Fruit fly (Drosophila melanogaster) whole organism, embryonic: Measurements from ENCODE around the gene CG8142.
A peak's percentile ranks its signal among the peaks of the same experiment; 100 is the strongest.

Experiments
- Atf6 ChIP-seq: fragments of 200-800 bp; sonication (Bioruptor generic); IDR thresholded peaks from 2 replicates; pipeline ENCODE4 v1.3.6; 2022; ENCODE audit warnings: missing biosample characterization, missing genetic modification characterization
- CG10543 ChIP-seq: fragments of 200-800 bp; sonication (Bioruptor generic); optimal IDR thresholded peaks from 3 replicates; lab custom pipeline; 2017; ENCODE audit warnings: missing biosample characterization, mild to moderate bottlenecking, missing genetic modification characterization, moderate library complexity
- CG12219 ChIP-seq: fragments of 200-800 bp; sonication (Bioruptor generic); optimal IDR thresholded peaks from 3 replicates; lab custom pipeline; 2018; ENCODE audit warnings: missing biosample characterization, mild to moderate bottlenecking, missing genetic modification characterization
- CG12391 ChIP-seq: fragments of 200-800 bp; sonication (Bioruptor generic); optimal IDR thresholded peaks from 3 replicates; lab custom pipeline; 2018; ENCODE audit warnings: missing biosample characterization, mild to moderate bottlenecking, missing genetic modification characterization, moderate library complexity
- CG12659 ChIP-seq: fragments of 200-800 bp; sonication (Bioruptor generic); optimal IDR thresholded peaks from 3 replicates; lab custom pipeline; 2017; ENCODE audit warnings: mild to moderate bottlenecking, missing biosample characterization, missing genetic modification reagents, missing genetic modification characterization
- CG13624 ChIP-seq: fragments of 200-800 bp; sonication (Bioruptor generic); optimal IDR thresholded peaks from 2 replicates; lab custom pipeline; 2016; ENCODE audit warnings: missing biosample characterization, missing genetic modification characterization
- CG13775 ChIP-seq: fragments of 200-800 bp; sonication (Bioruptor generic); optimal IDR thresholded peaks from 3 replicates; lab custom pipeline; 2017; ENCODE audit warnings: missing biosample characterization, mild to moderate bottlenecking, missing genetic modification characterization
- CG14860 ChIP-seq: fragments of 200-800 bp; sonication (Bioruptor generic); IDR thresholded peaks from 3 replicates; pipeline ENCODE4 v1.3.6; 2022; ENCODE audit warnings: missing biosample characterization, missing genetic modification characterization; ENCODE audit not compliant: partially characterized antibody
- CG16813 ChIP-seq: fragments of 200-800 bp; sonication (Bioruptor generic); IDR thresholded peaks from 3 replicates; pipeline ENCODE4 v1.3.6; 2022; ENCODE audit warnings: missing biosample characterization, missing genetic modification characterization; ENCODE audit not compliant: partially characterized antibody
- CG16815 ChIP-seq: fragments of 200-800 bp; sonication (Bioruptor generic); optimal IDR thresholded peaks from 3 replicates; lab custom pipeline; 2017; ENCODE audit warnings: missing biosample characterization, mild to moderate bottlenecking, missing genetic modification characterization
- CG2120 ChIP-seq: fragments of 200-800 bp; sonication (Bioruptor generic); optimal IDR thresholded peaks from 3 replicates; lab custom pipeline; 2016; ENCODE audit warnings: missing biosample characterization, missing genetic modification characterization
- CG31365 ChIP-seq: fragments of 200-800 bp; sonication (Bioruptor generic); optimal IDR thresholded peaks from 2 replicates; lab custom pipeline; 2018; ENCODE audit warnings: missing biosample characterization, mild to moderate bottlenecking, missing genetic modification characterization
- CG31441 ChIP-seq: fragments of 200-800 bp; sonication (Bioruptor generic); IDR thresholded peaks from 2 replicates; pipeline ENCODE4 v1.3.6; 2022; ENCODE audit warnings: missing biosample characterization, missing genetic modification characterization
- CG32772 ChIP-seq: fragments of 200-800 bp; sonication (Bioruptor generic); IDR thresholded peaks from 2 replicates; pipeline ENCODE4 v1.3.6; 2022; ENCODE audit warnings: missing biosample characterization, missing genetic modification characterization
- CG4730 ChIP-seq: fragments of 200-800 bp; sonication (Bioruptor generic); IDR thresholded peaks from 2 replicates; pipeline ENCODE4 v1.3.6; 2022; ENCODE audit warnings: missing biosample characterization, missing genetic modification characterization
- CG4820 ChIP-seq: fragments of 200-800 bp; sonication (Bioruptor generic); optimal IDR thresholded peaks from 3 replicates; lab custom pipeline; 2016; ENCODE audit warnings: missing biosample characterization, missing genetic modification characterization
- CG4854 ChIP-seq: fragments of 200-800 bp; sonication (Bioruptor generic); optimal IDR thresholded peaks from 2 replicates; lab custom pipeline; 2016; ENCODE audit warnings: missing biosample characterization, missing genetic modification characterization, inconsistent platforms
- CG7786 ChIP-seq: fragments of 200-800 bp; sonication (Bioruptor generic); optimal IDR thresholded peaks from 2 replicates; lab custom pipeline; 2016; ENCODE audit warnings: missing biosample characterization, missing genetic modification characterization
- CG8765 ChIP-seq: fragments of 200-800 bp; sonication (Bioruptor generic); IDR thresholded peaks from 2 replicates; pipeline ENCODE4 v1.3.6; 2022; ENCODE audit warnings: missing biosample characterization, missing genetic modification characterization
- CG8924 ChIP-seq: fragments of 200-800 bp; optimal IDR thresholded peaks from 3 replicates; lab custom pipeline; 2019; ENCODE audit warnings: missing biosample characterization, mild to moderate bottlenecking, missing genetic modification characterization, moderate library complexity
- Camta ChIP-seq: fragments of 200-800 bp; sonication (Bioruptor generic); optimal IDR thresholded peaks from 2 replicates; lab custom pipeline; 2016; ENCODE audit warnings: missing biosample characterization, missing genetic modification characterization
- Chrac-16 ChIP-seq: fragments of 200-800 bp; sonication (Bioruptor generic); optimal IDR thresholded peaks from 3 replicates; lab custom pipeline; 2016; ENCODE audit warnings: missing biosample characterization, missing genetic modification characterization
- CoRest ChIP-seq: fragments of 200-800 bp; sonication (Bioruptor generic); optimal IDR thresholded peaks from 3 replicates; lab custom pipeline; 2018; ENCODE audit warnings: missing biosample characterization, mild to moderate bottlenecking, missing genetic modification characterization, moderate library complexity
- Drgx ChIP-seq: fragments of 200-800 bp; sonication (Bioruptor generic); IDR thresholded peaks from 2 replicates; pipeline ENCODE4 v1.3.6; 2022; ENCODE audit warnings: missing biosample characterization, missing genetic modification characterization
- Elba2 ChIP-seq: fragments of 200-800 bp; sonication (Bioruptor generic); optimal IDR thresholded peaks from 3 replicates; lab custom pipeline; 2016; ENCODE audit warnings: missing biosample characterization, missing genetic modification characterization
- H2.0 ChIP-seq: fragments of 200-800 bp; sonication (Bioruptor generic); IDR thresholded peaks from 2 replicates; pipeline ENCODE4 v1.3.6; 2022; ENCODE audit warnings: missing biosample characterization, missing genetic modification characterization
- HLH3B ChIP-seq: fragments of 200-800 bp; sonication (Bioruptor generic); IDR thresholded peaks from 2 replicates; pipeline ENCODE4 v1.3.6; 2022; ENCODE audit warnings: missing biosample characterization, missing genetic modification characterization
- Hmr ChIP-seq: fragments of 200-800 bp; sonication (Bioruptor generic); optimal IDR thresholded peaks from 3 replicates; lab custom pipeline; 2017; ENCODE audit warnings: mild to moderate bottlenecking, missing biosample characterization, missing genetic modification reagents, missing genetic modification characterization
- Hmx ChIP-seq: fragments of 200-800 bp; sonication (Bioruptor generic); optimal IDR thresholded peaks from 2 replicates; lab custom pipeline; 2016; ENCODE audit warnings: missing biosample characterization, missing genetic modification characterization
- NfI ChIP-seq: fragments of 200-800 bp; sonication (Bioruptor generic); optimal IDR thresholded peaks from 3 replicates; lab custom pipeline; 2018; ENCODE audit warnings: missing biosample characterization, mild to moderate bottlenecking, missing genetic modification characterization, moderate library complexity
- Optix ChIP-seq: fragments of 200-800 bp; sonication (Bioruptor generic); IDR thresholded peaks from 3 replicates; pipeline ENCODE4 v1.3.6; 2022; ENCODE audit warnings: missing biosample characterization, missing genetic modification characterization
- Poxn ChIP-seq: fragments of 200-800 bp; sonication (Bioruptor generic); IDR thresholded peaks from 2 replicates; pipeline ENCODE4 v1.3.6; 2022; ENCODE audit warnings: missing biosample characterization, missing genetic modification characterization
- bcd ChIP-seq: fragments of 200-800 bp; sonication (Bioruptor generic); optimal IDR thresholded peaks from 2 replicates; lab custom pipeline; 2017; ENCODE audit warnings: missing biosample characterization, mild to moderate bottlenecking, missing genetic modification characterization
- caup ChIP-seq: fragments of 200-800 bp; sonication (Bioruptor generic); optimal IDR thresholded peaks from 3 replicates; lab custom pipeline; 2017; ENCODE audit warnings: missing biosample characterization, mild to moderate bottlenecking, missing genetic modification characterization, moderate library complexity; ENCODE audit not compliant: severe bottlenecking
- dpn ChIP-seq, 2 experiments: fragments of 200-800 bp; sonication (Bioruptor generic); optimal IDR thresholded peaks; 3 replicates each; lab custom pipeline; 2016; ENCODE audit warnings: missing biosample characterization in 2 of 2, missing genetic modification characterization in 2 of 2
- fd96Cb ChIP-seq: fragments of 200-800 bp; sonication (Bioruptor generic); optimal IDR thresholded peaks from 2 replicates; lab custom pipeline; 2018; ENCODE audit warnings: missing biosample characterization, mild to moderate bottlenecking, missing genetic modification characterization, moderate library complexity
- gcm2 ChIP-seq: fragments of 200-800 bp; sonication (Bioruptor generic); optimal IDR thresholded peaks from 2 replicates; lab custom pipeline; 2016; ENCODE audit warnings: missing biosample characterization, missing genetic modification characterization
- insv ChIP-seq, 2 experiments: fragments of 200-800 bp; sonication (Bioruptor generic); optimal IDR thresholded peaks; 3 replicates each; lab custom pipeline; 2016 to 2018; ENCODE audit warnings: missing biosample characterization in 2 of 2, missing genetic modification characterization in 2 of 2
- kah ChIP-seq: fragments of 200-800 bp; sonication (Bioruptor generic); optimal IDR thresholded peaks from 2 replicates; lab custom pipeline; 2018; ENCODE audit warnings: missing biosample characterization, mild to moderate bottlenecking, missing genetic modification characterization
- nom ChIP-seq: fragments of 200-800 bp; sonication (Bioruptor generic); optimal IDR thresholded peaks from 2 replicates; lab custom pipeline; 2017; ENCODE audit warnings: missing biosample characterization, missing genetic modification characterization, mild to moderate bottlenecking, moderate library complexity, missing genetic modification reagents
- pum ChIP-seq: fragments of 200-800 bp; sonication (Bioruptor generic); optimal IDR thresholded peaks from 2 replicates; lab custom pipeline; 2016; ENCODE audit warnings: missing biosample characterization, missing genetic modification characterization
- rib ChIP-seq: fragments of 200-800 bp; sonication (Bioruptor generic); IDR thresholded peaks from 2 replicates; pipeline ENCODE4 v1.3.6; 2022; ENCODE audit warnings: missing biosample characterization, missing genetic modification characterization
- sc ChIP-seq, 3 experiments: fragments of >200 bp in 2 of 3; fragments of 200-800 bp in 1 of 3; sonication (Bioruptor generic) in 1 of 3; optimal IDR thresholded peaks; 2 replicates in 2 of 3; 3 replicates in 1 of 3; lab custom pipeline; 2017; ENCODE audit warnings: mild to moderate bottlenecking in 1 of 3, missing biosample characterization in 1 of 3, missing genetic modification characterization in 1 of 3, missing genetic modification reagents in 1 of 3
- shn ChIP-seq: fragments of 200-800 bp; sonication (Bioruptor generic); optimal IDR thresholded peaks from 3 replicates; lab custom pipeline; 2016; ENCODE audit warnings: missing biosample characterization, missing genetic modification characterization
- stwl ChIP-seq: fragments of 200-800 bp; sonication (Bioruptor generic); optimal IDR thresholded peaks from 3 replicates; lab custom pipeline; 2018; ENCODE audit warnings: missing biosample characterization, mild to moderate bottlenecking, missing genetic modification characterization, moderate library complexity
- wor ChIP-seq: fragments of 200-800 bp; sonication (Bioruptor generic); IDR thresholded peaks from 2 replicates; pipeline ENCODE4 v1.3.6; 2022; ENCODE audit warnings: missing biosample characterization, missing genetic modification characterization
- zfh1 ChIP-seq: fragments of 200-800 bp; sonication (Bioruptor generic); IDR thresholded peaks from 3 replicates; pipeline ENCODE4 v1.3.6; 2022; ENCODE audit warnings: missing biosample characterization, missing genetic modification characterization

Gene CG8142

DNA sequence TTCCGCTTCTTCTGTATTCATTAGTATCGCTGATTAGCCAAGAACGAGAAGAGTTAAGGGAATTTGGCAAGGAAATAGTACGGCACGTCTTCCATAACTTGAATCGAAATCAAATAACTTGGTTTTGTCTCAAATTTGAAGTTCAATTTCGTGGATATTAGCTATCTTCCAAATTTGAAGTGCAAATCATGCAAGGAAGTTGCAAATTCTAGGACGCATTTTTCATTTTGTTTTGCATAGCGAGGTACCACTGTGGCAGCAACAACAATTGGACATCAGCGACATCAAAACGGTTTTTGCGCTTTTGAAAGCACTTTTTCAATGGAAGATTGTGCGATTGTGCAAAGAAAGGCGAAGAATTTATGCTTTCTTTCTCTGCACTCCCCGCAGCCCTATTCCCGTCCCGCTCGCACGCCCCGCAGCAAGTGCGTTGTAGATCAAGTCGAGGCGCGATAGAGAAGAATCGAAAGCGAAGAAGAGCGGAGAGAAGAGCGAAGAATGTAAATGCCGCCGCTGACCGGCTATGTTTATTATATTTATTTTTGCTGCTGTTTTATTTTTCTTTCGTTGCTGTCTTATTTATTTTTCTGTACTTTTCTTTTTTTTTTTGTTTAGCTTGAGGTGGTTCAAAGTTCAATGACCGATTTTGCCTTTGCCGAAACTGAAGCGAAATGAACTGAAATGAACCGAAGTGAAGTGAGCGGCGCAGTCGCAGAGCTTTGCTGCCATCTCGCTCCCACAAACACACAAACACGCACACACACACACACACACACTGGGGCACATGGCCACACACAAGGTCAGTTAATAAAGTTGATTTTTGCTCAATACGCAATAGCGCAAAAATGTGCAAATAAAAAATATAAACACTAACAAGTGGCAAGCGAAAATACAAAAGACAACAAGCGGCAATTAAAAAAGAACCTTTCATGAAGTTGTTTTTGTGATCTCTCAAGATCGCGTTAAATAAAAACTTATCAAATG is 36.9 kb upstream of the CG8142 start (continued):
- no peak for TF ChIP-seq CG16813 (GFP tag; lab: Robert Waterston, UW)
- TF ChIP-seq zfh1 (GFP tag; lab: Robert Waterston, UW) = peak; percentile 33; the same call in 1 of the 3 replicates
- TF ChIP-seq kah (GFP tag; lab: Kevin White, UChicago) = no peak
- no peak for TF ChIP-seq Elba2 (GFP tag; lab: Kevin White, UChicago)
- peak; percentile 76 for TF ChIP-seq CG2120 (GFP tag; lab: Kevin White, UChicago)
- peak; percentile 48 for TF ChIP-seq CoRest (tag; lab: Kevin White, UChicago)
- TF ChIP-seq CG12659 (GFP tag; lab: Kevin White, UChicago) = peak; percentile 48
- peak; percentile 43 for TF ChIP-seq Hmr (GFP tag; lab: Kevin White, UChicago)
- peak; percentile 17; the same call in 1 of the 3 replicates for TF ChIP-seq Optix
- 0 out of 2 replicates have a peak, but pooled peaks have one; percentile 34 for TF ChIP-seq H2.0 (GFP tag; lab: Robert Waterston, UW)
- peak; percentile 24 for TF ChIP-seq shn (GFP tag; lab: Kevin White, UChicago)
- peak; percentile 29 for TF ChIP-seq CG12391 (tag; lab: Kevin White, UChicago)
- peak; percentile 71 for TF ChIP-seq nom (GFP tag; lab: Kevin White, UChicago)
- no peak for TF ChIP-seq Poxn
- peak; percentile 49 to 62 for TF ChIP-seq dpn (GFP tag; optimal IDR thresholded peaks at IDR 0.05; lab: Kevin White, UChicago)
- TF ChIP-seq Hmx (GFP tag; lab: Kevin White, UChicago) = peak; percentile 52
- TF ChIP-seq Camta (GFP tag; lab: Kevin White, UChicago) = peak; percentile 9
- TF ChIP-seq CG7786 (GFP tag; lab: Kevin White, UChicago) = peak; percentile 72
- TF ChIP-seq CG8765 = peak; percentile 25; the same call in 1 of the 2 replicates
- peak; percentile 12; the same call in 1 of the 2 replicates for TF ChIP-seq CG31441 (GFP tag; lab: Robert Waterston, UW)
- peak; percentile 46 for TF ChIP-seq Chrac-16 (GFP tag; lab: Kevin White, UChicago)
- TF ChIP-seq caup (GFP tag; lab: Kevin White, UChicago) = peak; percentile 31
- TF ChIP-seq CG32772 (GFP tag; lab: Robert Waterston, UW) = peak; percentile 32; the same call in 1 of the 2 replicates
- TF ChIP-seq insv (GFP tag; optimal IDR thresholded peaks at IDR 0.05; lab: Kevin White, UChicago) = no peak
- peak; percentile 30; the same call in 1 of the 2 replicates for TF ChIP-seq CG4730 (GFP tag; lab: Robert Waterston, UW)
- no peak for TF ChIP-seq stwl (tag; lab: Kevin White, UChicago)
- TF ChIP-seq CG10543 (GFP tag; lab: Kevin White, UChicago) = peak; percentile 14
- peak; percentile 79 for TF ChIP-seq Drgx
- 0 out of 2 replicates have a peak, but pooled peaks have one; percentile 23 for TF ChIP-seq wor (GFP tag; lab: Robert Waterston, UW)
- TF ChIP-seq rib (GFP tag; lab: Robert Waterston, UW) = 0 out of 2 replicates have a peak, but pooled peaks have one; percentile 43
- peak; percentile 71 for TF ChIP-seq bcd
- TF ChIP-seq CG8924 (tag; lab: Kevin White, UChicago) = peak; percentile 21
- TF ChIP-seq CG16815 = peak; percentile 62
- TF ChIP-seq fd96Cb (tag; lab: Kevin White, UChicago) = peak; percentile 37
- no peak for TF ChIP-seq CG4854
- peak; percentile 57 for TF ChIP-seq CG13624 (GFP tag; lab: Kevin White, UChicago)
- TF ChIP-seq CG13775 (GFP tag; lab: Kevin White, UChicago) = peak; percentile 44
- TF ChIP-seq CG31365 (tag; lab: Kevin White, UChicago) = peak; percentile 25
- TF ChIP-seq NfI (GFP tag; lab: Kevin White, UChicago) = peak; percentile 51
- TF ChIP-seq gcm2 (GFP tag; lab: Kevin White, UChicago) = no peak
- TF ChIP-seq CG12219 (GFP tag; lab: Kevin White, UChicago) = peak; percentile 21
- TF ChIP-seq HLH3B (GFP tag; lab: Robert Waterston, UW) = peak; percentile 35; the same call in 1 of the 2 replicates
- TF ChIP-seq pum (GFP tag; lab: Kevin White, UChicago) = peak; percentile 19
- no peak for TF ChIP-seq CG4820 (GFP tag; lab: Kevin White, UChicago)
- peak; percentile 61; the same call in 1 of the 2 replicates for TF ChIP-seq Atf6 (GFP tag; lab: Robert Waterston, UW)
- TF ChIP-seq sc (optimal IDR thresholded peaks at IDR 0.05; lab: Kevin White, UChicago) = no peak
- TF ChIP-seq sc (GFP tag; optimal IDR thresholded peaks at IDR 0.05; lab: Kevin White, UChicago) = no peak
- TF ChIP-seq CG14860 = no peak
